Worm (Caenorhabditis elegans) whole organism, midembryonic: ENCODE results near the gene scl-18.

Source experiments
- flt-1 ChIP-seq: fragments of 200-800 bp; sonication (Bioruptor generic); IDR thresholded peaks from 2 replicates; pipeline ENCODE4 v1.3.6; 2022; ENCODE audit warnings: missing genetic modification characterization, missing compliant biosample characterization
- ref-1 ChIP-seq: fragments of 200-800 bp; sonication (Bioruptor generic); conservative IDR thresholded peaks from 2 replicates; pipeline ENCODE4 v1.3.6; 2022; ENCODE audit warnings: missing genetic modification reagents, missing genetic modification characterization, missing compliant biosample characterization

- TF ChIP-seq flt-1 (GFP tag; lab: Robert Waterston, UW) = no peak
- no peak for TF ChIP-seq ref-1 (GFP tag; lab: Robert Waterston, UW)
Observed at ce11 chrIV:11799240-11799639, 45.0 kb upstream of the scl-18 start.
